Fruit fly (Drosophila melanogaster) whole organism, embryonic: ENCODE results near the gene CG7352.

ENCODE experiments used
- Awh ChIP-seq: fragments of 200-800 bp; sonication (Bioruptor generic); IDR thresholded peaks from 2 replicates; pipeline ENCODE4, ENCODE4 v1.3.6; 2022; ENCODE audit warnings: missing biosample characterization, missing genetic modification characterization
- B-H1 ChIP-seq: fragments of 200-800 bp; sonication (Bioruptor generic); IDR thresholded peaks from 3 replicates; pipeline ENCODE4 v1.3.6; 2022; ENCODE audit warnings: missing biosample characterization, missing genetic modification characterization
- Bteb2 ChIP-seq: fragments of 200-800 bp; sonication (Bioruptor generic); optimal IDR thresholded peaks from 2 replicates; lab custom pipeline; 2016; ENCODE audit warnings: missing biosample characterization, missing genetic modification characterization
- CG10209 ChIP-seq: fragments of 200-800 bp; sonication (Bioruptor generic); optimal IDR thresholded peaks from 3 replicates; lab custom pipeline; 2017; ENCODE audit warnings: missing biosample characterization, mild to moderate bottlenecking, missing genetic modification characterization, missing genetic modification reagents
- CG11695 ChIP-seq: fragments of 200-800 bp; sonication (Bioruptor generic); IDR thresholded peaks from 3 replicates; pipeline ENCODE4 v1.3.6; 2022; ENCODE audit warnings: missing biosample characterization, missing genetic modification characterization
- CG13424 ChIP-seq: fragments of 200-800 bp; sonication (Bioruptor generic); optimal IDR thresholded peaks from 2 replicates; lab custom pipeline; 2019; ENCODE audit warnings: missing biosample characterization, mild to moderate bottlenecking, missing genetic modification characterization, moderate library complexity
- CG14014 ChIP-seq: fragments of 200-800 bp; sonication (Bioruptor generic); IDR thresholded peaks from 2 replicates; pipeline ENCODE4 v1.3.6; 2022; ENCODE audit warnings: missing biosample characterization, missing genetic modification characterization
- CG17328 ChIP-seq: fragments of 200-800 bp; sonication (Bioruptor generic); IDR thresholded peaks from 2 replicates; pipeline ENCODE4 v1.3.6; 2022; ENCODE audit warnings: missing biosample characterization, missing genetic modification characterization
- CG17361 ChIP-seq: fragments of 200-800 bp; sonication (Bioruptor generic); IDR thresholded peaks from 3 replicates; pipeline ENCODE4 v1.3.6; 2022; ENCODE audit warnings: missing biosample characterization, missing genetic modification characterization
- CG18599 ChIP-seq: fragments of 200-800 bp; sonication (Bioruptor generic); optimal IDR thresholded peaks from 3 replicates; lab custom pipeline; 2017; ENCODE audit warnings: missing biosample characterization, missing genetic modification characterization, mild to moderate bottlenecking, moderate library complexity, missing genetic modification reagents
- CG18619 ChIP-seq: fragments of 200-800 bp; sonication (Bioruptor generic); optimal IDR thresholded peaks from 3 replicates; lab custom pipeline; 2017; ENCODE audit warnings: missing biosample characterization, mild to moderate bottlenecking, missing genetic modification characterization
- CG2199 ChIP-seq: fragments of 200-800 bp; sonication (Bioruptor generic); IDR thresholded peaks from 3 replicates; pipeline ENCODE4 v1.3.6; 2022; ENCODE audit warnings: missing biosample characterization, missing genetic modification characterization
- CG3163 ChIP-seq: fragments of 200-800 bp; sonication (Bioruptor generic); optimal IDR thresholded peaks from 3 replicates; lab custom pipeline; 2016; ENCODE audit warnings: missing biosample characterization, missing genetic modification characterization
- CG32532 ChIP-seq: fragments of 200-800 bp; sonication (Bioruptor generic); IDR thresholded peaks from 2 replicates; pipeline ENCODE4 v1.3.6; 2022; ENCODE audit warnings: missing biosample characterization, missing genetic modification characterization
- CG34376 ChIP-seq: fragments of 200-800 bp; sonication (Bioruptor generic); optimal IDR thresholded peaks from 2 replicates; lab custom pipeline; 2018; ENCODE audit warnings: missing biosample characterization, mild to moderate bottlenecking, missing genetic modification characterization
- CG4617 ChIP-seq: fragments of 200-800 bp; sonication (Bioruptor generic); optimal IDR thresholded peaks from 3 replicates; lab custom pipeline; 2016; ENCODE audit warnings: missing biosample characterization, missing genetic modification characterization, borderline replicate concordance
- CG7745 ChIP-seq: fragments of 200-800 bp; sonication (Bioruptor generic); optimal IDR thresholded peaks from 2 replicates; lab custom pipeline; 2018; ENCODE audit warnings: missing biosample characterization, mild to moderate bottlenecking, missing genetic modification characterization, moderate library complexity
- CG8290 ChIP-seq, 3 experiments: fragments of 200-800 bp; sonication (Bioruptor generic); optimal IDR thresholded peaks; 2 replicates each; lab custom pipeline; 2016 to 2019; ENCODE audit warnings: missing biosample characterization in 3 of 3, missing genetic modification characterization in 3 of 3, mild to moderate bottlenecking in 2 of 3, moderate library complexity in 1 of 3
- CG9932 ChIP-seq: fragments of 200-800 bp; sonication (Bioruptor generic); IDR thresholded peaks from 2 replicates; pipeline ENCODE4 v1.3.6; 2022; ENCODE audit warnings: missing biosample characterization, missing genetic modification characterization
- Deaf1 ChIP-seq: fragments of 200-800 bp; optimal IDR thresholded peaks from 3 replicates; lab custom pipeline; 2019; ENCODE audit warnings: missing biosample characterization, mild to moderate bottlenecking, missing genetic modification characterization, moderate library complexity
- Fer2 ChIP-seq: fragments of 200-800 bp; sonication (Bioruptor generic); optimal IDR thresholded peaks from 2 replicates; lab custom pipeline; 2018; ENCODE audit warnings: missing biosample characterization, mild to moderate bottlenecking, missing genetic modification characterization, moderate library complexity
- Fer3 ChIP-seq: fragments of 200-800 bp; sonication (Bioruptor generic); optimal IDR thresholded peaks from 2 replicates; lab custom pipeline; 2018; ENCODE audit warnings: missing biosample characterization, mild to moderate bottlenecking, missing genetic modification characterization, moderate library complexity
- H2.0 ChIP-seq: fragments of 200-800 bp; sonication (Bioruptor generic); IDR thresholded peaks from 2 replicates; pipeline ENCODE4 v1.3.6; 2022; ENCODE audit warnings: missing biosample characterization, missing genetic modification characterization
- HmgZ ChIP-seq: fragments of 200-800 bp; sonication (Bioruptor generic); optimal IDR thresholded peaks from 2 replicates; lab custom pipeline; 2018; ENCODE audit warnings: missing biosample characterization, mild to moderate bottlenecking, missing genetic modification characterization
- Kr ChIP-seq: fragments of 200-800 bp; sonication (Bioruptor generic); optimal IDR thresholded peaks from 2 replicates; lab custom pipeline; 2017; ENCODE audit warnings: missing biosample characterization, mild to moderate bottlenecking, missing genetic modification characterization
- MBD-R2 ChIP-seq: fragments of 200-800 bp; sonication (Bioruptor generic); IDR thresholded peaks from 2 replicates; pipeline ENCODE4 v1.3.6; 2022; ENCODE audit warnings: missing biosample characterization, missing genetic modification characterization
- Med ChIP-seq: fragments of 200-800 bp; sonication (Bioruptor generic); peaks from one replicate; lab custom pipeline; 2016; ENCODE audit warnings: missing biosample characterization, missing genetic modification characterization, mild to moderate bottlenecking, inconsistent platforms, moderate library complexity
- NC2β ChIP-seq: fragments of 200-800 bp; sonication (Bioruptor generic); optimal IDR thresholded peaks from 2 replicates; lab custom pipeline; 2016; ENCODE audit warnings: missing biosample characterization, missing genetic modification characterization
- NK7.1 ChIP-seq: fragments of 200-800 bp; sonication (Bioruptor generic); optimal IDR thresholded peaks from 3 replicates; lab custom pipeline; 2016; ENCODE audit warnings: missing biosample characterization, missing genetic modification characterization
- NfI ChIP-seq: fragments of 200-800 bp; sonication (Bioruptor generic); optimal IDR thresholded peaks from 3 replicates; lab custom pipeline; 2018; ENCODE audit warnings: missing biosample characterization, mild to moderate bottlenecking, missing genetic modification characterization, moderate library complexity
- Pdp1 ChIP-seq, 2 experiments: fragments of 200-800 bp; sonication (Bioruptor generic); optimal IDR thresholded peaks; 3 replicates each; lab custom pipeline; 2016; ENCODE audit warnings: missing biosample characterization in 2 of 2, missing genetic modification characterization in 2 of 2, mild to moderate bottlenecking in 1 of 2, moderate library complexity in 1 of 2
- Sry-δ ChIP-seq: fragments of 200-800 bp; sonication (Bioruptor generic); optimal IDR thresholded peaks from 2 replicates; lab custom pipeline; 2016; ENCODE audit warnings: missing biosample characterization, missing genetic modification characterization
- TFAM ChIP-seq: fragments of 200-800 bp; sonication (Bioruptor generic); optimal IDR thresholded peaks from 2 replicates; lab custom pipeline; 2017; ENCODE audit warnings: missing biosample characterization, missing genetic modification characterization, inconsistent platforms
- Vsx1 ChIP-seq: fragments of 200-800 bp; sonication (Bioruptor generic); optimal IDR thresholded peaks from 2 replicates; lab custom pipeline; 2017; ENCODE audit warnings: missing biosample characterization, mild to moderate bottlenecking, missing genetic modification characterization, missing genetic modification reagents
- amos ChIP-seq: fragments of 200-800 bp; sonication (Bioruptor generic); IDR thresholded peaks from 2 replicates; pipeline ENCODE4 v1.3.6; 2022; ENCODE audit warnings: missing biosample characterization, missing genetic modification characterization; ENCODE audit not compliant: partially characterized antibody
- aop ChIP-seq: fragments of 200-800 bp; sonication (Bioruptor generic); IDR thresholded peaks from 2 replicates; pipeline ENCODE4 v1.3.6; 2022; ENCODE audit warnings: missing biosample characterization, missing genetic modification characterization
- btn ChIP-seq: fragments of 200-800 bp; sonication (Bioruptor generic); optimal IDR thresholded peaks from 2 replicates; lab custom pipeline; 2016; ENCODE audit warnings: missing biosample characterization, missing genetic modification characterization
- cg ChIP-seq: fragments of 200-800 bp; sonication (Bioruptor generic); optimal IDR thresholded peaks from 3 replicates; lab custom pipeline; 2019; ENCODE audit warnings: missing biosample characterization, mild to moderate bottlenecking, missing genetic modification characterization, moderate library complexity
- chm ChIP-seq: fragments of 200-800 bp; sonication (Bioruptor generic); IDR thresholded peaks from 2 replicates; pipeline ENCODE4 v1.3.6; 2022; ENCODE audit warnings: missing biosample characterization, missing genetic modification characterization
- dysf ChIP-seq: fragments of 200-800 bp; sonication (Bioruptor generic); IDR thresholded peaks from 3 replicates; pipeline ENCODE4 v1.3.6; 2022; ENCODE audit warnings: missing biosample characterization, missing genetic modification characterization
- exex ChIP-seq: fragments of 200-800 bp; sonication (Bioruptor generic); optimal IDR thresholded peaks from 4 replicates; lab custom pipeline; 2018; ENCODE audit warnings: missing biosample characterization, mild to moderate bottlenecking, missing genetic modification characterization, moderate library complexity
- hbn ChIP-seq: fragments of 200-800 bp; sonication (Bioruptor generic); IDR thresholded peaks from 2 replicates; pipeline ENCODE4 v1.3.6; 2022; ENCODE audit warnings: missing biosample characterization, missing genetic modification characterization; ENCODE audit not compliant: partially characterized antibody
- mirr ChIP-seq: fragments of 200-800 bp; sonication (Bioruptor generic); optimal IDR thresholded peaks from 3 replicates; lab custom pipeline; 2018; ENCODE audit warnings: missing biosample characterization, mild to moderate bottlenecking, missing genetic modification characterization
- row ChIP-seq: fragments of 200-800 bp; sonication (Bioruptor generic); IDR thresholded peaks from 3 replicates; pipeline ENCODE4 v1.3.6; 2022; ENCODE audit warnings: missing biosample characterization, missing genetic modification characterization
- sisA ChIP-seq: fragments of 200-800 bp; sonication (Bioruptor generic); IDR thresholded peaks from 2 replicates; pipeline ENCODE4 v1.3.6; 2022; ENCODE audit warnings: missing biosample characterization, missing genetic modification characterization
- slp2 ChIP-seq: fragments of 200-800 bp; sonication (Bioruptor generic); optimal IDR thresholded peaks from 2 replicates; lab custom pipeline; 2016; ENCODE audit warnings: missing biosample characterization, missing genetic modification characterization
- sob ChIP-seq: fragments of 200-800 bp; sonication (Bioruptor generic); IDR thresholded peaks from 2 replicates; pipeline ENCODE4 v1.3.6; 2022; ENCODE audit warnings: missing biosample characterization, missing genetic modification characterization
- unpg ChIP-seq: fragments of 200-800 bp; sonication (Bioruptor generic); optimal IDR thresholded peaks from 3 replicates; lab custom pipeline; 2018; ENCODE audit warnings: missing biosample characterization, mild to moderate bottlenecking, missing genetic modification characterization, moderate library complexity
- wek ChIP-seq: fragments of 200-800 bp; sonication (Bioruptor generic); optimal IDR thresholded peaks from 3 replicates; lab custom pipeline; 2018; ENCODE audit warnings: missing biosample characterization, mild to moderate bottlenecking, missing genetic modification characterization, moderate library complexity

Gene CG7352

dm6 chr3R:8352961-8353728 lies 5.8 kb downstream of the CG7352 start (continued):
- TF ChIP-seq Kr (no peak), B-H1 (GFP tag; lab: Robert Waterston, UW) (no peak), CG18599 (GFP tag; lab: Kevin White, UChicago) (peak; percentile 45), aop (no peak), Awh (GFP tag; lab: Robert Waterston, UW) (no peak), Deaf1 (tag; lab: Kevin White, UChicago) (no peak), amos (GFP tag; lab: Robert Waterston, UW) (0 out of 2 replicates have a peak, but pooled peaks have one; percentile 8), mirr (peak; percentile 1), sisA (no peak), exex (tag; lab: Kevin White, UChicago) (peak; percentile 47), Med (peak; percentile 77), unpg (GFP tag; lab: Kevin White, UChicago) (no peak), CG7745 (tag; lab: Kevin White, UChicago) (no peak), CG9932 (GFP tag; lab: Robert Waterston, UW) (0 out of 2 replicates have a peak, but pooled peaks have one; percentile 4), Vsx1 (GFP tag; lab: Kevin White, UChicago) (no peak), Pdp1 (GFP tag; optimal IDR thresholded peaks at IDR 0.05; lab: Kevin White, UChicago) (peak in 1 of 2 experiments; percentile 87), NfI (GFP tag; lab: Kevin White, UChicago) (peak; percentile 22), CG32532 (peak; percentile 7; the same call in 1 of the 2 replicates), btn (no peak), hbn (GFP tag; lab: Robert Waterston, UW) (no peak), row (GFP tag; lab: Robert Waterston, UW) (no peak), HmgZ (tag; lab: Kevin White, UChicago) (peak; percentile 6)
- TF ChIP-seq, all 482 proteins: peak for 29

dm6 chr3R:8353994-8354393 lies 6.6 kb downstream of the CG7352 start:
- TF ChIP-seq cg (GFP tag; lab: Kevin White, UChicago): peak; percentile 3
- TF ChIP-seq CG2199 (GFP tag; lab: Robert Waterston, UW): 0 out of 3 replicates have a peak, but pooled peaks have one; percentile 6
- TF ChIP-seq NC2β: no peak
- no peak for TF ChIP-seq sob
- no peak for TF ChIP-seq CG17328
- no peak for TF ChIP-seq CG18619 (GFP tag; lab: Kevin White, UChicago)
- TF ChIP-seq wek: no peak
- no peak for TF ChIP-seq CG11695 (GFP tag; lab: Robert Waterston, UW)
- TF ChIP-seq CG13424: no peak
- no peak for TF ChIP-seq TFAM (GFP tag; lab: Kevin White, UChicago)
- no peak for TF ChIP-seq CG17361 (GFP tag; lab: Robert Waterston, UW)
- TF ChIP-seq slp2: no peak
- 0 out of 2 replicates have a peak, but pooled peaks have one; percentile 10 for TF ChIP-seq chm (GFP tag; lab: Robert Waterston, UW)
- peak; percentile 22 for TF ChIP-seq CG34376 (GFP tag; lab: Kevin White, UChicago)
- no peak for TF ChIP-seq CG10209 (GFP tag; lab: Kevin White, UChicago)
- TF ChIP-seq CG3163 (GFP tag; lab: Kevin White, UChicago): no peak
- no peak for TF ChIP-seq Fer3 (tag; lab: Kevin White, UChicago)
- no peak for TF ChIP-seq CG4617 (GFP tag; lab: Kevin White, UChicago)
- no peak for TF ChIP-seq CG8290 (GFP tag; optimal IDR thresholded peaks at IDR 0.05; lab: Kevin White, UChicago)
- peak in 1 of 2 experiments; percentile 34 for TF ChIP-seq CG8290 (tag; optimal IDR thresholded peaks at IDR 0.05; lab: Kevin White, UChicago)
- TF ChIP-seq H2.0 (GFP tag; lab: Robert Waterston, UW): no peak
- TF ChIP-seq MBD-R2 (GFP tag; lab: Robert Waterston, UW): no peak
- no peak for TF ChIP-seq CG14014 (GFP tag; lab: Robert Waterston, UW)
- TF ChIP-seq Sry-δ: no peak
- TF ChIP-seq dysf (GFP tag; lab: Robert Waterston, UW): no peak
- TF ChIP-seq Bteb2 (GFP tag; lab: Kevin White, UChicago): no peak
- TF ChIP-seq NK7.1: no peak
- no peak for TF ChIP-seq Fer2 (tag; lab: Kevin White, UChicago)
